Worm (Caenorhabditis elegans): ENCODE measurements around the gene F53B3.5.
"Not testable (repeated sequence)": the region's sequence is repeated elsewhere in the genome, so short reads cannot be mapped to it uniquely, and the experiment has no call there.

F53B3.5 gene

DNA sequence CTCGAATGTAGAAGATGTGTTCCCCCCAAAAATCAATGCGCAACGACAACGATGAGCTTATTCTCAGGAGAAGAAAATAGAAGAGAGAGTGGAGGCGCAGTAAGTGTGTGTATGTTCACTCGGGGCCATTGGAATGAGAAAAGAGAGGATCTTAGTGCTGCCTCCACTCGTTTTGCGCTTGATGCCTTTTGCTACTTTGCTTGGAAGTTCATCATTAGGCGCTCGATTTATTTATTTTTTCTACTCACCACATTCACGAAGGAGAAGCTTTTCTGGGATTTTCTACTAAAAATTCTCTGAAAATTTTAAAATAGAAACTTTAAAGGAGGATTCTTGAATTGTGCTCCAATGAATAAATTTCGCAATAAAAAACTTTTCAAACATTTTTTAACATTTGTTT lies 18.9 kb upstream of the F53B3.5 start, which contains the start of gene F52B10.3:
Gene F52B10.3 (minus strand): TSS at position 101 of the 400 bp plus-strand sequence.
- TF ChIP-seq egl-5 (tag; optimal IDR thresholded peaks at IDR 0.05), result no peak
- peak; percentile 33 for TF ChIP-seq hmg-11 (tag; optimal IDR thresholded peaks at IDR 0.05)

DNA sequence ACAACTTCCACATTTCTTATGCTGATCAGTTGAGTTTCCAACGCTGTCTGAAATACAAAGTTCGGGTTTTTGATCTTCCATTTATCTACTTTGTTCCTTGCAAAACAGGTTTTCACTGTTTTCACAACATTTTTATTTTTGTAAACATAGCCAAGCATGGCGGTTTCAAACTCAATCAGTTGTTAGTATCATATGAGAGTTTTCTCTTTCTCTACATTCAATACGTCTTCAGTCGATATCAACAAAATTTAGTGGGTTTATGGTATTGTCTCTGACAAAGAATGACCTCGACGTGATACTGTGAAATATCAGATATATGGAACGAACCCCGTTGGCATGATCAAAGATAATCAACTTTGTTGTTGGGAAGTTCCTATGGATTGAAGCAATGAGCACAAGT lies 16.3 kb upstream of the F53B3.5 start:
- TF ChIP-seq nhr-25 (tag; optimal IDR thresholded peaks at IDR 0.05) (peak; percentile 15), fkh-10 (GFP tag; optimal IDR thresholded peaks at IDR 0.05) (no peak)

DNA sequence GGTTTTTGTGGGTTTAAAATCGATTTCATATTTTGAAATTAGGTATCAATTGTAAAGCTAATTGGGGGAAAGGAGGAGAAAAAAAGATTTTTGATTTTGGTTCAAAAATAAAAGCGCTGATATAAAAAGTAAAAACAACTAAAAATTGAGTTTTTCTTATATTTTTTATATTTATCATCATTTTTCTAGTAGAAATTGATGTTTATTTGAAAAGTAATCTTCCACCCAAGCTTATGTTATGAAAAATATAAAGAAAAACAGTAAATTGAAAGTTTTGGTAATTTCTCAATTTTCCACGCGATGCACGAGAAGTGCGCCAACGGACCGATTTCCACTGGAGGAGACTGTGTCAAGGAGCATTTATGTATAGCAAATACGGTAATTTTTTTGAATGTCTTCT lies 14.9 kb upstream of the F53B3.5 start, which contains the start of gene B0410.1:
Gene B0410.1 (plus strand): TSS at position 301 of the 400 bp plus-strand sequence.
- TF ChIP-seq unc-62 (GFP tag; optimal IDR thresholded peaks at IDR 0.05); lin-15B (tag; optimal IDR thresholded peaks at IDR 0.05); pqm-1 (tag; optimal IDR thresholded peaks at IDR 0.05): not testable (repeated sequence)

DNA sequence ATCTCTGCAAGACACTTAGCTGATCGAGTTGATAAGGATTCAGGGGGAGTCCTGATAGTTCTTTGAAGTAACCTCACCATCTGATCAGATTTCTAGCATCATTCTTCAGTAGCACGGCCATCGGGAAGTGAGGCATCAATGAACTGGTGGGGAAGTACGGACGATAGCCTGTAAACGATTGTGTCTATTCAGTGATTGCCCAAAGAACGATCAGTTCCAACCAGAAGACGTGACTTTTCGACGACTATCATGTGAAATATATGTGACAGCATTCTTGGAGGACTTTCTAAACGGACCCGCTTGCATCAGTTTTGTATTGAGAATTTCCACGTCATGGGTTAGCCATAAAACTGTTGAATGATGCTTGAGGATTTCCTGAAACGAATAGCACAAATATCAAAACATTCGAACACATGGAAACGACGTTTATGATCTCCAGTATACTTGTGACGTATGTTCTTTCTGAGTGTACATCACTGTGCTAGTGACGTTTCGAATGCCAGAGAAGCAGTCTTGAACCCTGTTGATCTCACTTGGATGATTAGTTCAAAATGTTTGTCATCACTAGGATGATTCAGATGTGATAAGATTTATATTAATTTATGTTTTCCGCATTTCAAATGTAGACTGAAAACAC lies 13.8 kb upstream of the F53B3.5 start:
- TF ChIP-seq nhr-23 (tag; optimal IDR thresholded peaks at IDR 0.05) (peak; percentile 81), ztf-11 (tag; optimal IDR thresholded peaks at IDR 0.05) (no peak), nhr-43 (tag; optimal IDR thresholded peaks at IDR 0.05; ENCODE audit: poor library complexity, severe bottlenecking) (peak; percentile 70), R02D3.7 (tag; optimal IDR thresholded peaks at IDR 0.05) (no peak), ceh-28 (tag; optimal IDR thresholded peaks at IDR 0.05) (no peak), tbx-2 (tag; optimal IDR thresholded peaks at IDR 0.05) (peak; percentile 38), sea-2 (GFP tag; optimal IDR thresholded peaks at IDR 0.05) (no peak), nhr-11 (tag; optimal IDR thresholded peaks at IDR 0.05) (no peak), hmg-11 (tag; optimal IDR thresholded peaks at IDR 0.05) (no peak)

DNA sequence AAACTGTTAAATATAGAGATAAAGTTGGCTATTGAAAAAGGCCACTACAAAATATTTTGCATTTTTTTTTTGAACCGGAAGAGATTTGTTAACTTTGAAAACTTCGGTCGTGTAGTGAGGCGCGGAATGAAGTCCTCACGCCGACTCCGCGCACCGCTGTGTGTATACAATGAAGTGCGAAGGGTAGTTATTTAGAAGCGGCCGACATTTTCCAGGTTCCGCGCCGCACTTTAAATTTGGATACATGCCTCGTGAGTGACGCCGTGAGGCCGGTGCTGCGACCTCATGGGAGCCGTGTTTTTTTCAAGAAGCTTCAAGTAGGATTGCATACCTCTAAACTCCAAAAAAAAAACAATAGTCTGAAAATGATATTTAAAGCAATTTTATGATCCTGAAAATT lies 12.5 kb upstream of the F53B3.5 start:
- TF ChIP-seq snpc-4 (tag; optimal IDR thresholded peaks at IDR 0.05), result peak; percentile 92
- TF ChIP-seq ama-1 (optimal IDR thresholded peaks at IDR 0.05), result no peak

DNA sequence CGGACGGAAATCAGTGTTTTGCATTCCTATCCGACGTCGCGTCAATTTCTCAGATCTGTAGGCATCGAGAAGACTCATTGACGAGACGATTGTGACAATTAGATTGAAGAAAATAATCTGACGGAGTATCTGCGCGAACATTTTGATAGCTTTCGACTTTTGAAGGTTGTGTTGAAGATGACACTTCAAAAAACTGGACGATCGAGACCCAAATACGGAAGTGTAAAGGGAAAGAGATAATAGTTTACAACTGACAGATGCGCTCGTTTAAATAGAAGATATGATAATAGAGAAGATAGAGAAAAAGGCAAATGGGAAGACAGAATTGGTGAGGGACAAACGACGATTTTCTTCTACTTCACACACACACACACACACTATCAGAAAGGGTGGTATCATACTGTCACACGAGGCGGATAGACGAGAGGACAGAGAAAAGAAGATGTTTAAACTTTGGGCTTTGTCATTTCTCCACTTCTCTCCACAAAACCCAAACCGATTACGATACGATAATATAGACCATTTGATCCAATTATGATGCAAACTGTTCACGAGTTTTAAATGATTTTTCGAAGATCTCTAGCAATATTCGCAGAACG lies 11.9 kb upstream of the F53B3.5 start, which contains the start of gene B0410.3:
Gene B0410.3 (minus strand): TSS at position 351 of the 599 bp plus-strand sequence.
- TF ChIP-seq zag-1 (tag; optimal IDR thresholded peaks at IDR 0.05) (no peak), nhr-23 (tag; optimal IDR thresholded peaks at IDR 0.05) (peak; percentile 95), nhr-67 (tag; optimal IDR thresholded peaks at IDR 0.05) (no peak), nhr-28 (tag; optimal IDR thresholded peaks at IDR 0.05) (no peak), nhr-77 (tag; optimal IDR thresholded peaks at IDR 0.05) (no peak), ceh-28 (tag; optimal IDR thresholded peaks at IDR 0.05) (peak; percentile 55), nhr-43 (tag; optimal IDR thresholded peaks at IDR 0.05; ENCODE audit: poor library complexity, severe bottlenecking) (peak; percentile 96), mdl-1 (tag; optimal IDR thresholded peaks at IDR 0.05) (peak; percentile 52), nhr-25 (tag; optimal IDR thresholded peaks at IDR 0.05) (peak; percentile 89), nhr-11 (tag; optimal IDR thresholded peaks at IDR 0.05) (no peak), elt-3 (tag; optimal IDR thresholded peaks at IDR 0.05) (peak; percentile 64 to 84 (median 74)), hmg-11 (tag; optimal IDR thresholded peaks at IDR 0.05) (no peak), pha-4 (tag; optimal IDR thresholded peaks at IDR 0.05) (no peak), lin-15B (tag; optimal IDR thresholded peaks at IDR 0.05) (no peak), elt-1 (tag; optimal IDR thresholded peaks at IDR 0.05) (peak; percentile 76), unc-62 (GFP tag; optimal IDR thresholded peaks at IDR 0.05) (peak; percentile 67), fos-1 (tag; optimal IDR thresholded peaks at IDR 0.05) (peak; percentile 60), tbx-2 (tag; optimal IDR thresholded peaks at IDR 0.05) (peak; percentile 35), ZK546.5 (tag; optimal IDR thresholded peaks at IDR 0.05) (no peak), nhr-76 (tag; optimal IDR thresholded peaks at IDR 0.05) (peak; percentile 8), ama-1 (optimal IDR thresholded peaks at IDR 0.05) (peak; percentile 89), nfya-1 (tag; optimal IDR thresholded peaks at IDR 0.05; ENCODE audit: insufficient read depth) (peak; percentile 10)
